Worm (Caenorhabditis elegans) whole organism, L4 larva: ENCODE data around the gene arrd-4.

ENCODE experiments used
- F26F4.8 ChIP-seq: fragments of 200-800 bp; sonication (Bioruptor generic); conservative IDR thresholded peaks from 2 replicates; pipeline ENCODE4 v1.3.6; 2022; ENCODE audit warnings: missing genetic modification characterization, missing compliant biosample characterization
- R02D3.7 ChIP-seq: fragments of 150-350 bp; sonication (generic microtip); optimal IDR thresholded peaks from 3 replicates; lab custom pipeline; 2014; ENCODE audit warnings: missing biosample characterization, missing genetic modification characterization
- T20F7.1 ChIP-seq: fragments of 200-800 bp; sonication (Bioruptor generic); optimal IDR thresholded peaks from 2 replicates; lab custom pipeline; 2018; ENCODE audit warnings: mild to moderate bottlenecking, missing genetic modification characterization, missing compliant biosample characterization
- Y48G9A.11 ChIP-seq: fragments of 200-800 bp; sonication (Bioruptor generic); IDR thresholded peaks from 2 replicates; pipeline ENCODE4 v1.3.6; 2022; ENCODE audit warnings: missing genetic modification reagents, missing genetic modification characterization, missing compliant biosample characterization
- Y75B8A.6 ChIP-seq: fragments of 200-800 bp; sonication (Bioruptor generic); IDR thresholded peaks from 2 replicates; pipeline ENCODE4 v1.3.6; 2022; ENCODE audit warnings: missing genetic modification reagents, missing genetic modification characterization, missing compliant biosample characterization
- ZK337.2 ChIP-seq: fragments of 200-800 bp; sonication (Bioruptor generic); IDR thresholded peaks from 2 replicates; pipeline ENCODE4 v1.3.6; 2022; ENCODE audit warnings: missing genetic modification reagents, missing genetic modification characterization, missing compliant biosample characterization
- ama-1 ChIP-seq: fragments of 150-350 bp; optimal IDR thresholded peaks from 2 replicates; lab custom pipeline; 2014; ENCODE audit warnings: inconsistent platforms, mixed read lengths
- ceh-62 ChIP-seq: sonication (generic microtip); optimal IDR thresholded peaks from 2 replicates; lab custom pipeline; 2017; ENCODE audit warnings: missing biosample characterization, missing genetic modification characterization
- daf-16 ChIP-seq, 3 experiments: sonication (generic microtip); optimal IDR thresholded peaks; 2 replicates each; lab custom pipeline; 2016 to 2017; ENCODE audit warnings: missing genetic modification characterization in 3 of 3, missing genetic modification reagents in 3 of 3, mild to moderate bottlenecking in 2 of 3, missing compliant biosample characterization in 2 of 3, missing biosample characterization in 1 of 3, moderate library complexity in 1 of 3
- daf-8 ChIP-seq: fragments of 200-800 bp; sonication (Bioruptor generic); IDR thresholded peaks from 2 replicates; pipeline ENCODE4 v1.3.6; 2022; ENCODE audit warnings: missing genetic modification characterization, missing compliant biosample characterization
- dmd-6 ChIP-seq: fragments of 200-800 bp; sonication (Bioruptor generic); IDR thresholded peaks from 2 replicates; pipeline ENCODE4 v1.3.6; 2022; ENCODE audit warnings: missing genetic modification reagents, missing genetic modification characterization, missing compliant biosample characterization
- dve-1 ChIP-seq: sonication (generic microtip); optimal IDR thresholded peaks from 2 replicates; lab custom pipeline; 2017; ENCODE audit warnings: antibody characterized with exemption, mild to moderate bottlenecking, missing genetic modification characterization, missing compliant biosample characterization; ENCODE audit not compliant: insufficient read depth
- hlh-11 ChIP-seq: fragments of 200-800 bp; sonication (Bioruptor generic); optimal IDR thresholded peaks from 2 replicates; lab custom pipeline; 2018; ENCODE audit warnings: mild to moderate bottlenecking, missing genetic modification characterization, missing compliant biosample characterization
- hlh-30 ChIP-seq: sonication (generic microtip); optimal IDR thresholded peaks from 2 replicates; lab custom pipeline; 2017; ENCODE audit warnings: antibody characterized with exemption, mild to moderate bottlenecking, missing genetic modification characterization, missing compliant biosample characterization; ENCODE audit not compliant: insufficient read depth
- hmg-1.1 ChIP-seq: fragments of 200-800 bp; sonication (Bioruptor generic); IDR thresholded peaks from 2 replicates; pipeline ENCODE4 v1.3.6; 2022; ENCODE audit warnings: missing genetic modification reagents, missing genetic modification characterization, missing compliant biosample characterization
- lin-1 ChIP-seq: fragments of 200-800 bp; sonication (Bioruptor generic); IDR thresholded peaks from 2 replicates; pipeline ENCODE4 v1.3.6; 2022; ENCODE audit warnings: missing genetic modification reagents, missing genetic modification characterization, missing compliant biosample characterization
- lin-13 ChIP-seq: fragments of 150-350 bp; optimal IDR thresholded peaks from 2 replicates; lab custom pipeline; 2014; ENCODE audit warnings: missing biosample characterization, missing genetic modification reagents, missing genetic modification characterization
- lin-38 ChIP-seq: fragments of 200-800 bp; sonication (Bioruptor generic); IDR thresholded peaks from 2 replicates; pipeline ENCODE4 v1.3.6; 2022; ENCODE audit warnings: missing genetic modification reagents, missing genetic modification characterization, missing compliant biosample characterization
- lin-39 ChIP-seq: fragments of 150-350 bp; optimal IDR thresholded peaks from 2 replicates; lab custom pipeline; 2014; ENCODE audit warnings: missing biosample characterization, missing genetic modification reagents, missing genetic modification characterization
- lsy-2 ChIP-seq, 2 experiments: fragments of 150-350 bp in 1 of 2; sonication (generic microtip) in 1 of 2; optimal IDR thresholded peaks; 2 replicates each; lab custom pipeline; 2014 to 2017; ENCODE audit warnings: missing biosample characterization in 2 of 2, missing genetic modification characterization in 2 of 2
- madf-9 ChIP-seq: fragments of 200-800 bp; sonication (Bioruptor generic); conservative IDR thresholded peaks from 2 replicates; pipeline ENCODE4 v1.3.6; 2022; ENCODE audit warnings: missing genetic modification reagents, missing genetic modification characterization, missing compliant biosample characterization
- mdl-1 ChIP-seq, 2 experiments: fragments of 150-350 bp in 1 of 2; sonication (generic microtip) in 1 of 2; optimal IDR thresholded peaks; 2 replicates each; lab custom pipeline; 2014 to 2017; ENCODE audit warnings: missing biosample characterization in 2 of 2, missing genetic modification characterization in 2 of 2
- mep-1 ChIP-seq: fragments of 150-350 bp; sonication (generic microtip); optimal IDR thresholded peaks from 3 replicates; lab custom pipeline; 2014; ENCODE audit warnings: missing biosample characterization, missing genetic modification characterization
- mes-2 ChIP-seq: sonication (generic microtip); optimal IDR thresholded peaks from 2 replicates; lab custom pipeline; 2016; ENCODE audit warnings: missing genotype, mild to moderate bottlenecking, missing genetic modification characterization, missing compliant biosample characterization; ENCODE audit not compliant: poor library complexity, severe bottlenecking
- mxl-3 ChIP-seq: fragments of 200-800 bp; sonication (Bioruptor generic); optimal IDR thresholded peaks from 2 replicates; lab custom pipeline; 2018; ENCODE audit warnings: mild to moderate bottlenecking, missing genetic modification characterization, missing compliant biosample characterization
- nhr-10 ChIP-seq: fragments of 150-350 bp; optimal IDR thresholded peaks from 2 replicates; lab custom pipeline; 2014; ENCODE audit warnings: missing biosample characterization, missing genetic modification characterization
- nhr-102 ChIP-seq: sonication (generic microtip); optimal IDR thresholded peaks from 2 replicates; lab custom pipeline; 2016; ENCODE audit warnings: mild to moderate bottlenecking, missing genetic modification characterization, moderate library complexity, missing compliant biosample characterization
- nhr-11 ChIP-seq: fragments of 150-350 bp; optimal IDR thresholded peaks from 2 replicates; lab custom pipeline; 2014; ENCODE audit warnings: missing biosample characterization, missing genetic modification characterization
- nhr-25 ChIP-seq: sonication (generic microtip); optimal IDR thresholded peaks from 2 replicates; lab custom pipeline; 2017; ENCODE audit warnings: missing genetic modification characterization, mild to moderate bottlenecking, missing compliant biosample characterization, antibody characterized with exemption, moderate library complexity, borderline replicate concordance; ENCODE audit not compliant: insufficient read depth
- nhr-28 ChIP-seq: fragments of 150-350 bp; optimal IDR thresholded peaks from 2 replicates; lab custom pipeline; 2014; ENCODE audit warnings: missing biosample characterization, missing genetic modification characterization
- nhr-48 ChIP-seq: sonication (generic microtip); optimal IDR thresholded peaks from 2 replicates; lab custom pipeline; 2016; ENCODE audit warnings: mild to moderate bottlenecking, missing genetic modification characterization, missing compliant biosample characterization
- nhr-77 ChIP-seq: fragments of 150-350 bp; optimal IDR thresholded peaks from 2 replicates; lab custom pipeline; 2014; ENCODE audit warnings: missing biosample characterization, missing genetic modification characterization
- pha-4 ChIP-seq, 2 experiments: fragments of 150-350 bp in 1 of 2; fragments of 200-800 bp in 1 of 2; sonication (Bioruptor generic) in 1 of 2; IDR thresholded peaks in 1 of 2; optimal IDR thresholded peaks in 1 of 2; 2 replicates each; pipeline versions ENCODE4 v1.3.6 to Lab custom; 2014 to 2022; ENCODE audit warnings: missing genetic modification characterization in 2 of 2, missing genetic modification reagents in 2 of 2, missing biosample characterization in 1 of 2, missing compliant biosample characterization in 1 of 2
- php-3 ChIP-seq: fragments of 200-800 bp; sonication (Bioruptor generic); IDR thresholded peaks from 2 replicates; pipeline ENCODE4 v1.3.6; 2022; ENCODE audit warnings: missing genetic modification reagents, missing genetic modification characterization, missing compliant biosample characterization
- pqm-1 ChIP-seq: sonication (generic microtip); optimal IDR thresholded peaks from 2 replicates; lab custom pipeline; 2017; ENCODE audit warnings: missing biosample characterization, missing genetic modification characterization
- skn-1 ChIP-seq: fragments of 150-350 bp; optimal IDR thresholded peaks from 2 replicates; lab custom pipeline; 2014; ENCODE audit warnings: missing biosample characterization, missing genetic modification characterization
- snpc-4 ChIP-seq: fragments of 150-350 bp; optimal IDR thresholded peaks from 2 replicates; lab custom pipeline; 2014; ENCODE audit warnings: missing biosample characterization, missing genetic modification characterization
- tag-97 ChIP-seq: fragments of 200-800 bp; sonication (Bioruptor generic); IDR thresholded peaks from 2 replicates; pipeline ENCODE4 v1.3.6; 2022; ENCODE audit warnings: missing genetic modification characterization, missing compliant biosample characterization
- tra-1 ChIP-seq: fragments of 200-800 bp; sonication (Bioruptor generic); IDR thresholded peaks from 2 replicates; pipeline ENCODE4 v1.3.6; 2022; ENCODE audit warnings: missing genetic modification reagents, missing genetic modification characterization, missing compliant biosample characterization
- unc-130 ChIP-seq: sonication (generic microtip); optimal IDR thresholded peaks from 2 replicates; lab custom pipeline; 2016; ENCODE audit warnings: missing genetic modification reagents, missing genetic modification characterization, missing compliant biosample characterization
- unc-62 ChIP-seq, 3 experiments: fragments of 150-350 bp in 1 of 3; sonication (generic microtip); optimal IDR thresholded peaks in 2 of 3; peaks in 1 of 3; 1 replicate in 1 of 3; 2 replicates in 2 of 3; lab custom pipeline; 2014 to 2017; ENCODE audit warnings: missing biosample characterization in 3 of 3, missing genetic modification characterization in 3 of 3, missing genetic modification reagents in 3 of 3, missing genotype in 1 of 3

Gene arrd-4

ce11 chrII:9791185-9791584 is 46.9 kb downstream of the arrd-4 start (continued):
- TF ChIP-seq unc-62 (GFP tag; optimal IDR thresholded peaks at IDR 0.05 in 1 of 2; lab: Kevin White, UChicago) (peak in 1 of 2 experiments; percentile 98), unc-62 (tag; optimal IDR thresholded peaks at IDR 0.05; lab: Kevin White, UChicago) (no peak), tra-1 (GFP tag; lab: Robert Waterston, UW) (0 out of 2 replicates have a peak, but pooled peaks have one; percentile 53), nhr-28 (tag; lab: Kevin White, UChicago) (peak; percentile 87), hlh-11 (peak; percentile 91), lin-1 (GFP tag; lab: Robert Waterston, UW) (peak; percentile 71; the same call in 1 of the 2 replicates)

DNA sequence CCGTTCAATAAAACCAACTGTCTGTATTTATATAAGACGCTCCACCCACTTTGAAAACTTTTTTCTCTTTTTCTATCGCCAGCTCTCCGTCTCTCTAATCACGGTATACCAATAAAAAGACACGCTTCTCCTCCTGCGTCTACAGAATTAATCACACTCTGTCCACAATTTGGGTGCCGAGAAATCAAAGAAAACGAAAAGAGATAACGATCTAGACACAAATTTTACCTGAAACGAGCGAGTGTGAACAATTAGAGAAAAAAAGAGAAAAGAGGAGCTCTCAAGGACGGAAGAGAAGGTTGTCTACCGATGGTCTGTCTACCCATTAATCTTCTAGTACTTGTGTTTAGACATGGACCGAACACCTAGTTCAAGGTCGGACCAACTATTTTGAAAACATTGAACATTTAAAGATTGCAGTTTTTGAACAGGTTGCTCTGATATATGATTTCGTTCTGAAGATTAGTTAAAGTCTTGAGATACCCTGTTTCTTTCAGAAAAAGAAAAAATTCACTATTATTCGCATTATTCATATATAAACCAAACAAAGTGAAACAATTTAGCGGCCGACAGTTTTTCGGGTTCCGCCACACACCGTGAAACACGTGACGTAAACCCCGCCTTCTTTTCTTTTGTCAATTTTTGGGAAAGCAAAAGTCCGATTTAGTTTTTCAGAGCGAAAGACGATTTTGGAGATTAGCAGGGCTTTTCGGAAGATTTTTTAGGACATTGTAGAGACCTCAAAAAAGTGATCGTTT is 50.5 kb downstream of the arrd-4 start, which contains the start of gene cyp-13A2:
cyp-13A2 (minus strand) TSS at position 235 of the 758 bp plus-strand sequence.
- TF ChIP-seq tra-1 (GFP tag; lab: Robert Waterston, UW): peak; percentile 27; the same call in 1 of the 2 replicates
- TF ChIP-seq lin-13 (GFP tag; lab: Kevin White, UChicago): peak; percentile 5
- 0 out of 2 replicates have a peak, but pooled peaks have one; percentile 13 for TF ChIP-seq pha-4 (GFP tag; IDR thresholded peaks at IDR 0.05; lab: Robert Waterston, UW)
- TF ChIP-seq pha-4 (tag; optimal IDR thresholded peaks at IDR 0.05; lab: Kevin White, UChicago): peak; percentile 34
- TF ChIP-seq nhr-102 (tag; lab: Kevin White, UChicago): peak; percentile 68
- TF ChIP-seq Y48G9A.11 (GFP tag; lab: Robert Waterston, UW): 0 out of 2 replicates have a peak, but pooled peaks have one; percentile 23
- TF ChIP-seq daf-16 (GFP tag; optimal IDR thresholded peaks at IDR 0.05; lab: Kevin White, UChicago): no peak
- TF ChIP-seq daf-16 (tag; optimal IDR thresholded peaks at IDR 0.05; lab: Kevin White, UChicago): peak; percentile 28
- peak; percentile 16 for TF ChIP-seq T20F7.1 (GFP tag; lab: Kevin White, UChicago)
- no peak for TF ChIP-seq F26F4.8
- TF ChIP-seq nhr-25: peak; percentile 33
- no peak for TF ChIP-seq ama-1 (lab: Kevin White, UChicago)
- TF ChIP-seq dmd-6: peak; percentile 87
- no peak for TF ChIP-seq ZK337.2
- peak; percentile 80 for TF ChIP-seq nhr-11
- peak in 1 of 2 experiments; percentile 91 for TF ChIP-seq unc-62 (GFP tag; optimal IDR thresholded peaks at IDR 0.05 in 1 of 2; lab: Kevin White, UChicago)
- no peak for TF ChIP-seq unc-62 (tag; optimal IDR thresholded peaks at IDR 0.05; lab: Kevin White, UChicago)
- peak; percentile 15 for TF ChIP-seq nhr-77 (tag; lab: Kevin White, UChicago)
- peak; percentile 46 for TF ChIP-seq pqm-1 (tag; lab: Kevin White, UChicago)
- peak; percentile 57 for TF ChIP-seq nhr-10 (tag; lab: Kevin White, UChicago)
- peak; percentile 85 for TF ChIP-seq hlh-11
- no peak for TF ChIP-seq mes-2 (tag; lab: Kevin White, UChicago)
- TF ChIP-seq mxl-3 (GFP tag; lab: Kevin White, UChicago): no peak
- no peak for TF ChIP-seq skn-1 (tag; lab: Kevin White, UChicago)
- TF ChIP-seq hmg-1.1: no peak
- no peak for TF ChIP-seq lin-39 (tag; lab: Kevin White, UChicago)
- TF ChIP-seq daf-8 (GFP tag; lab: Robert Waterston, UW): no peak
- peak; percentile 83 for TF ChIP-seq snpc-4 (tag; lab: Kevin White, UChicago)
- peak; percentile 86 for TF ChIP-seq nhr-28 (tag; lab: Kevin White, UChicago)
- peak; percentile 29 for TF ChIP-seq nhr-48 (tag; lab: Kevin White, UChicago)
- peak in 1 of 2 experiments; percentile 22 for TF ChIP-seq mdl-1 (tag; optimal IDR thresholded peaks at IDR 0.05; lab: Kevin White, UChicago)
- TF ChIP-seq madf-9 (GFP tag; lab: Robert Waterston, UW): no peak
- peak; percentile 58 for TF ChIP-seq mep-1 (tag; lab: Kevin White, UChicago)
- no peak for TF ChIP-seq tag-97
- TF ChIP-seq unc-130 (GFP tag; lab: Kevin White, UChicago): no peak
- TF ChIP-seq ceh-62: no peak
- TF ChIP-seq php-3 (GFP tag; lab: Robert Waterston, UW): peak; percentile 64
- TF ChIP-seq dve-1 (tag; lab: Kevin White, UChicago): peak; percentile 77
- TF ChIP-seq R02D3.7 (tag; lab: Kevin White, UChicago): no peak
- TF ChIP-seq Y75B8A.6: no peak
- TF ChIP-seq lin-38 (GFP tag; lab: Robert Waterston, UW): no peak
- peak; percentile 22 to 50 for TF ChIP-seq lsy-2 (tag; optimal IDR thresholded peaks at IDR 0.05; lab: Kevin White, UChicago)
- peak; percentile 24 for TF ChIP-seq hlh-30 (tag; lab: Kevin White, UChicago)
- TF ChIP-seq, all 104 proteins: peak for 24
